Fruit fly (Drosophila melanogaster) whole organism, embryonic: ENCODE results near the gene Ilp6.

ENCODE experiments used
- Ada2b ChIP-seq: fragments of 200-800 bp; sonication (Bioruptor generic); IDR thresholded peaks from 2 replicates; pipeline ENCODE4 v1.3.6; 2022; ENCODE audit warnings: missing biosample characterization, missing genetic modification characterization
- Adf1 ChIP-seq: fragments of 200-800 bp; sonication (Bioruptor generic); IDR thresholded peaks from 2 replicates; pipeline ENCODE4 v1.3.6; 2022; ENCODE audit warnings: missing biosample characterization, missing genetic modification characterization
- CG10209 ChIP-seq: fragments of 200-800 bp; sonication (Bioruptor generic); optimal IDR thresholded peaks from 3 replicates; lab custom pipeline; 2017; ENCODE audit warnings: missing biosample characterization, mild to moderate bottlenecking, missing genetic modification characterization, missing genetic modification reagents
- CG10274 ChIP-seq: fragments of 200-800 bp; sonication (Bioruptor generic); optimal IDR thresholded peaks from 3 replicates; lab custom pipeline; 2017; ENCODE audit warnings: missing biosample characterization, mild to moderate bottlenecking, missing genetic modification characterization
- CG12155 ChIP-seq: fragments of 200-800 bp; sonication (Bioruptor generic); optimal IDR thresholded peaks from 3 replicates; lab custom pipeline; 2016; ENCODE audit warnings: missing biosample characterization, missing genetic modification characterization
- CG12391 ChIP-seq: fragments of 200-800 bp; sonication (Bioruptor generic); optimal IDR thresholded peaks from 3 replicates; lab custom pipeline; 2018; ENCODE audit warnings: missing biosample characterization, mild to moderate bottlenecking, missing genetic modification characterization, moderate library complexity
- CG12659 ChIP-seq: fragments of 200-800 bp; sonication (Bioruptor generic); optimal IDR thresholded peaks from 3 replicates; lab custom pipeline; 2017; ENCODE audit warnings: mild to moderate bottlenecking, missing biosample characterization, missing genetic modification reagents, missing genetic modification characterization
- CG13296 ChIP-seq: fragments of 200-800 bp; sonication (Bioruptor generic); optimal IDR thresholded peaks from 3 replicates; lab custom pipeline; 2018; ENCODE audit warnings: missing biosample characterization, mild to moderate bottlenecking, missing genetic modification characterization
- CG14441 ChIP-seq: fragments of 200-800 bp; sonication (Bioruptor generic); IDR thresholded peaks from 2 replicates; pipeline ENCODE4 v1.3.6; 2022; ENCODE audit warnings: missing biosample characterization, missing genetic modification characterization
- CG18011 ChIP-seq: fragments of 200-800 bp; sonication (Bioruptor generic); optimal IDR thresholded peaks from 2 replicates; lab custom pipeline; 2017; ENCODE audit warnings: missing biosample characterization, missing genetic modification characterization, mild to moderate bottlenecking, moderate library complexity, missing genotype
- CG18619 ChIP-seq: fragments of 200-800 bp; sonication (Bioruptor generic); optimal IDR thresholded peaks from 3 replicates; lab custom pipeline; 2017; ENCODE audit warnings: missing biosample characterization, mild to moderate bottlenecking, missing genetic modification characterization
- CG31224 ChIP-seq: fragments of 200-800 bp; sonication (Bioruptor generic); IDR thresholded peaks from 2 replicates; pipeline ENCODE4 v1.3.6; 2022; ENCODE audit warnings: missing biosample characterization, missing genetic modification characterization
- CG3281 ChIP-seq: fragments of 200-800 bp; sonication (Bioruptor generic); optimal IDR thresholded peaks from 3 replicates; lab custom pipeline; 2017; ENCODE audit warnings: missing biosample characterization, mild to moderate bottlenecking, missing genetic modification characterization
- CG4328 ChIP-seq: fragments of 200-800 bp; sonication (Bioruptor generic); optimal IDR thresholded peaks from 3 replicates; lab custom pipeline; 2017; ENCODE audit warnings: missing biosample characterization, missing genetic modification reagents, missing genetic modification characterization
- CG7357 ChIP-seq: fragments of 200-800 bp; sonication (Bioruptor generic); IDR thresholded peaks from 3 replicates; pipeline ENCODE4 v1.3.6; 2022; ENCODE audit warnings: missing biosample characterization, missing genetic modification characterization
- CG7839 ChIP-seq: fragments of 200-800 bp; sonication (Bioruptor generic); optimal IDR thresholded peaks from 3 replicates; lab custom pipeline; 2018; ENCODE audit warnings: missing biosample characterization, mild to moderate bottlenecking, missing genetic modification characterization, moderate library complexity
- CG7928 ChIP-seq: fragments of 200-800 bp; sonication (Bioruptor generic); optimal IDR thresholded peaks from 2 replicates; lab custom pipeline; 2017; ENCODE audit warnings: missing biosample characterization, mild to moderate bottlenecking, missing genetic modification characterization
- CoRest ChIP-seq: fragments of 200-800 bp; sonication (Bioruptor generic); optimal IDR thresholded peaks from 3 replicates; lab custom pipeline; 2018; ENCODE audit warnings: missing biosample characterization, mild to moderate bottlenecking, missing genetic modification characterization, moderate library complexity
- Dip2 ChIP-seq: fragments of 200-800 bp; sonication (Bioruptor generic); IDR thresholded peaks from 2 replicates; pipeline ENCODE4 v1.3.6; 2022; ENCODE audit warnings: missing biosample characterization, missing genetic modification characterization
- Drgx ChIP-seq: fragments of 200-800 bp; sonication (Bioruptor generic); IDR thresholded peaks from 2 replicates; pipeline ENCODE4 v1.3.6; 2022; ENCODE audit warnings: missing biosample characterization, missing genetic modification characterization
- Gsc ChIP-seq: fragments of 200-800 bp; sonication (Bioruptor generic); IDR thresholded peaks from 2 replicates; pipeline ENCODE4 v1.3.6; 2022; ENCODE audit warnings: missing biosample characterization, missing genetic modification characterization
- HHEX ChIP-seq: fragments of 200-800 bp; sonication (Bioruptor generic); optimal IDR thresholded peaks from 3 replicates; lab custom pipeline; 2017; ENCODE audit warnings: missing biosample characterization, mild to moderate bottlenecking, missing genetic modification characterization, missing genetic modification reagents
- Lhr ChIP-seq: fragments of 200-800 bp; sonication (Bioruptor generic); optimal IDR thresholded peaks from 3 replicates; lab custom pipeline; 2017; ENCODE audit warnings: mild to moderate bottlenecking, missing biosample characterization, missing genetic modification reagents, missing genetic modification characterization
- Ptx1 ChIP-seq: fragments of 200-800 bp; sonication (Bioruptor generic); IDR thresholded peaks from 2 replicates; pipeline ENCODE4 v1.3.6; 2022; ENCODE audit warnings: missing biosample characterization, missing genetic modification characterization
- Rfx ChIP-seq: fragments of 200-800 bp; sonication (Bioruptor generic); IDR thresholded peaks from 2 replicates; pipeline ENCODE4 v1.3.6; 2022; ENCODE audit warnings: missing biosample characterization, missing genetic modification characterization
- Side ChIP-seq: fragments of 200-800 bp; sonication (Bioruptor generic); optimal IDR thresholded peaks from 2 replicates; lab custom pipeline; 2016; ENCODE audit warnings: missing biosample characterization, missing genetic modification characterization
- Sry-δ ChIP-seq: fragments of 200-800 bp; sonication (Bioruptor generic); optimal IDR thresholded peaks from 2 replicates; lab custom pipeline; 2016; ENCODE audit warnings: missing biosample characterization, missing genetic modification characterization
- Xbp1 ChIP-seq: fragments of 200-800 bp; sonication (Bioruptor generic); optimal IDR thresholded peaks from 3 replicates; lab custom pipeline; 2016; ENCODE audit warnings: missing biosample characterization, mild to moderate bottlenecking, missing genetic modification characterization
- ap ChIP-seq: fragments of 200-800 bp; sonication (Bioruptor generic); IDR thresholded peaks from 2 replicates; pipeline ENCODE4 v1.3.6; 2022; ENCODE audit warnings: missing biosample characterization, missing genetic modification characterization
- az2 ChIP-seq: fragments of 200-800 bp; sonication (Bioruptor generic); optimal IDR thresholded peaks from 3 replicates; lab custom pipeline; 2016; ENCODE audit warnings: missing biosample characterization, missing genetic modification characterization
- bcd ChIP-seq: fragments of 200-800 bp; sonication (Bioruptor generic); optimal IDR thresholded peaks from 2 replicates; lab custom pipeline; 2017; ENCODE audit warnings: missing biosample characterization, mild to moderate bottlenecking, missing genetic modification characterization
- caup ChIP-seq: fragments of 200-800 bp; sonication (Bioruptor generic); optimal IDR thresholded peaks from 3 replicates; lab custom pipeline; 2017; ENCODE audit warnings: missing biosample characterization, mild to moderate bottlenecking, missing genetic modification characterization, moderate library complexity; ENCODE audit not compliant: severe bottlenecking
- ci ChIP-seq: fragments of 200-800 bp; sonication (Bioruptor generic); IDR thresholded peaks from 3 replicates; pipeline ENCODE4 v1.3.6; 2022; ENCODE audit warnings: missing biosample characterization, missing genetic modification characterization
- ewg ChIP-seq: fragments of 200-800 bp; sonication (Bioruptor generic); optimal IDR thresholded peaks from 3 replicates; lab custom pipeline; 2017; ENCODE audit warnings: mild to moderate bottlenecking, missing biosample characterization, missing genetic modification reagents, missing genetic modification characterization
- fd102C ChIP-seq: fragments of 200-800 bp; sonication (Bioruptor generic); optimal IDR thresholded peaks from 2 replicates; lab custom pipeline; 2018; ENCODE audit warnings: missing biosample characterization, mild to moderate bottlenecking, missing genetic modification characterization, moderate library complexity
- gem ChIP-seq: fragments of 200-800 bp; sonication (Bioruptor generic); optimal IDR thresholded peaks from 2 replicates; lab custom pipeline; 2019; ENCODE audit warnings: missing biosample characterization, mild to moderate bottlenecking, missing genetic modification characterization, moderate library complexity
- gsb ChIP-seq: fragments of 200-800 bp; sonication (Bioruptor generic); IDR thresholded peaks from 2 replicates; pipeline ENCODE4 v1.3.6; 2022; ENCODE audit warnings: missing biosample characterization, missing genetic modification characterization
- hkb ChIP-seq, 2 experiments: fragments of 200-800 bp in 1 of 2; fragments of >200 bp in 1 of 2; sonication (Bioruptor generic) in 1 of 2; IDR thresholded peaks in 1 of 2; optimal IDR thresholded peaks in 1 of 2; 2 replicates each; pipeline versions ENCODE4 v1.3.6 to Lab custom; 2017 to 2022; ENCODE audit warnings: missing biosample characterization in 1 of 2, missing genetic modification characterization in 1 of 2
- lab ChIP-seq: fragments of 200-800 bp; sonication (Bioruptor generic); optimal IDR thresholded peaks from 3 replicates; lab custom pipeline; 2017; ENCODE audit warnings: missing biosample characterization, missing genetic modification characterization, mild to moderate bottlenecking, moderate library complexity, missing genetic modification reagents
- oc ChIP-seq: fragments of 200-800 bp; sonication (Bioruptor generic); optimal IDR thresholded peaks from 2 replicates; lab custom pipeline; 2018; ENCODE audit warnings: missing biosample characterization, mild to moderate bottlenecking, missing genetic modification characterization, moderate library complexity
- onecut ChIP-seq: fragments of 200-800 bp; sonication (Bioruptor generic); IDR thresholded peaks from 2 replicates; pipeline ENCODE4 v1.3.6; 2022; ENCODE audit warnings: missing biosample characterization, missing genetic modification characterization
- otp ChIP-seq: fragments of 200-800 bp; sonication (Bioruptor generic); IDR thresholded peaks from 3 replicates; pipeline ENCODE4, ENCODE4 v1.3.6; 2022; ENCODE audit warnings: missing biosample characterization, missing genetic modification characterization
- pan ChIP-seq, 4 experiments: fragments of >200 bp in 3 of 4; fragments of 200-800 bp in 1 of 4; sonication (Bioruptor generic) in 1 of 4; optimal IDR thresholded peaks in 3 of 4; IDR thresholded peaks in 1 of 4; 2 replicates each; pipeline versions ENCODE4 v1.3.6 to Lab custom; 2017 to 2022; ENCODE audit warnings: missing biosample characterization in 2 of 4, missing genetic modification characterization in 2 of 4, mixed read lengths in 1 of 4
- phol ChIP-seq: fragments of 200-800 bp; sonication (Bioruptor generic); optimal IDR thresholded peaks from 3 replicates; lab custom pipeline; 2018; ENCODE audit warnings: missing biosample characterization, mild to moderate bottlenecking, missing genetic modification characterization, moderate library complexity
- prd ChIP-seq, 3 experiments: fragments of >200 bp in 2 of 3; fragments of 200-800 bp in 1 of 3; sonication (Bioruptor generic) in 1 of 3; optimal IDR thresholded peaks in 2 of 3; IDR thresholded peaks in 1 of 3; 2 replicates in 2 of 3; 3 replicates in 1 of 3; pipeline versions ENCODE4 v1.3.6 to Lab custom; 2017 to 2022; ENCODE audit warnings: missing biosample characterization in 1 of 3, missing genetic modification characterization in 1 of 3
- row ChIP-seq: fragments of 200-800 bp; sonication (Bioruptor generic); IDR thresholded peaks from 3 replicates; pipeline ENCODE4 v1.3.6; 2022; ENCODE audit warnings: missing biosample characterization, missing genetic modification characterization
- scrt ChIP-seq: fragments of 200-800 bp; sonication (Bioruptor generic); optimal IDR thresholded peaks from 2 replicates; lab custom pipeline; 2018; ENCODE audit warnings: missing biosample characterization, mild to moderate bottlenecking, missing genetic modification characterization, moderate library complexity
- sug ChIP-seq: fragments of 200-800 bp; optimal IDR thresholded peaks from 2 replicates; lab custom pipeline; 2019; ENCODE audit warnings: missing biosample characterization, mild to moderate bottlenecking, missing genetic modification characterization, moderate library complexity

The Ilp6 gene

dm6 chrX:2301069-2301508 is 33.4 kb downstream of the Ilp6 start (continued):
- TF ChIP-seq scrt (peak; percentile 45), CG3281 (GFP tag; lab: Kevin White, UChicago) (peak; percentile 69), ci (GFP tag; lab: Robert Waterston, UW) (peak; percentile 6; the same call in 1 of the 3 replicates), CG10274 (GFP tag; lab: Kevin White, UChicago) (peak; percentile 5), Ada2b (peak; percentile 49; the same call in 1 of the 2 replicates), CG4328 (GFP tag; lab: Kevin White, UChicago) (peak; percentile 34), CG10209 (GFP tag; lab: Kevin White, UChicago) (peak; percentile 46), onecut (GFP tag; lab: Robert Waterston, UW) (peak; percentile 5; the same call in 1 of the 2 replicates), lab (GFP tag; lab: Kevin White, UChicago) (peak; percentile 61), CG31224 (GFP tag; lab: Robert Waterston, UW) (no peak), hkb (optimal IDR thresholded peaks at IDR 0.05; lab: Kevin White, UChicago) (no peak), hkb (GFP tag; IDR thresholded peaks at IDR 0.05; lab: Robert Waterston, UW) (peak; percentile 6; the same call in 1 of the 2 replicates), CG12659 (GFP tag; lab: Kevin White, UChicago) (no peak), sug (tag; lab: Kevin White, UChicago) (peak; percentile 42), Adf1 (GFP tag; lab: Robert Waterston, UW) (no peak; the same call in 1 of the 2 replicates), CoRest (tag; lab: Kevin White, UChicago) (peak; percentile 62), caup (peak; percentile 30), Gsc (GFP tag; lab: Robert Waterston, UW) (no peak), pan (optimal IDR thresholded peaks at IDR 0.05; lab: Kevin White, UChicago) (no peak), pan (GFP tag; optimal IDR thresholded peaks at IDR 0.05 in 1 of 2, IDR thresholded peaks at IDR 0.05 in 1 of 2) (peak in 1 of 2 experiments; percentile 57), prd (optimal IDR thresholded peaks at IDR 0.05; lab: Kevin White, UChicago) (no peak), prd (GFP tag; IDR thresholded peaks at IDR 0.05; lab: Robert Waterston, UW) (peak; percentile 60; the same call in 2 of the 3 replicates), CG7357 (GFP tag; lab: Robert Waterston, UW) (peak; percentile 51; the same call in 2 of the 3 replicates), bcd (GFP tag; lab: Kevin White, UChicago) (peak; percentile 55), CG14441 (GFP tag; lab: Robert Waterston, UW) (peak; percentile 65), gsb (peak; percentile 40; the same call in 1 of the 2 replicates), row (GFP tag; lab: Robert Waterston, UW) (peak; percentile 59), az2 (GFP tag; lab: Kevin White, UChicago) (peak; percentile 23), otp (GFP tag; lab: Robert Waterston, UW) (peak; percentile 9; the same call in 1 of the 3 replicates), CG13296 (GFP tag; lab: Kevin White, UChicago) (peak; percentile 15), phol (tag; lab: Kevin White, UChicago) (peak; percentile 6), CG7928 (GFP tag; lab: Kevin White, UChicago) (peak; percentile 15), CG18619 (GFP tag; lab: Kevin White, UChicago) (peak; percentile 32), Side (peak; percentile 35), ewg (GFP tag; lab: Kevin White, UChicago) (peak; percentile 19), CG12155 (GFP tag; lab: Kevin White, UChicago) (peak; percentile 46), Sry-δ (GFP tag; lab: Kevin White, UChicago) (no peak), CG12391 (tag; lab: Kevin White, UChicago) (no peak), Dip2 (GFP tag; lab: Robert Waterston, UW) (no peak), fd102C (GFP tag; lab: Kevin White, UChicago) (no peak), gem (tag; lab: Kevin White, UChicago) (peak; percentile 60), HHEX (GFP tag; lab: Kevin White, UChicago) (peak; percentile 66), Ptx1 (GFP tag; lab: Robert Waterston, UW) (peak; percentile 62), Xbp1 (GFP tag; lab: Kevin White, UChicago) (peak; percentile 5), Lhr (GFP tag; lab: Kevin White, UChicago) (no peak), ap (0 out of 2 replicates have a peak, but pooled peaks have one; percentile 33), CG18011 (GFP tag; lab: Kevin White, UChicago) (peak; percentile 34), oc (tag; lab: Kevin White, UChicago) (peak; percentile 11), Rfx (GFP tag; lab: Robert Waterston, UW) (peak; percentile 77), Drgx (peak; percentile 35; the same call in 1 of the 2 replicates), CG7839 (peak; percentile 48)
